Worm (Caenorhabditis elegans) whole organism, young adult: ENCODE results near the gene Y42H9AR.5.
"Not testable (repeated sequence)": the region's sequence is repeated elsewhere in the genome, so short reads cannot be mapped to it uniquely, and the experiment has no call there.

ENCODE experiments used
- B0336.3 ChIP-seq: fragments of 200-800 bp; sonication (Bioruptor generic); IDR thresholded peaks from 2 replicates; pipeline ENCODE4 v1.3.6; 2022; ENCODE audit warnings: missing genetic modification characterization, missing compliant biosample characterization
- F52B5.7 ChIP-seq: sonication (generic microtip); optimal IDR thresholded peaks from 2 replicates; lab custom pipeline; 2016; ENCODE audit warnings: mild to moderate bottlenecking, missing genetic modification characterization, missing compliant biosample characterization
- Y53F4B.3 ChIP-seq: fragments of 200-800 bp; sonication (Bioruptor generic); IDR thresholded peaks from 2 replicates; pipeline ENCODE4 v1.3.6; 2022; ENCODE audit warnings: missing genetic modification reagents, missing genetic modification characterization, missing compliant biosample characterization
- ama-1 ChIP-seq, 3 experiments: fragments of 150-350 bp in 1 of 3; sonication (generic microtip) in 2 of 3; optimal IDR thresholded peaks; 2 replicates each; lab custom pipeline; 2014 to 2018; ENCODE audit warnings: missing biosample characterization in 2 of 3, missing genetic modification characterization in 2 of 3, missing genetic modification reagents in 2 of 3
- attf-5 ChIP-seq: fragments of 200-800 bp; sonication (Bioruptor generic); optimal IDR thresholded peaks from 2 replicates; lab custom pipeline; 2018; ENCODE audit warnings: mild to moderate bottlenecking, missing genetic modification characterization, missing compliant biosample characterization
- ceh-58 ChIP-seq: fragments of 200-800 bp; sonication (Bioruptor generic); IDR thresholded peaks from 2 replicates; pipeline ENCODE4 v1.3.6; 2022; ENCODE audit warnings: missing genetic modification characterization, missing compliant biosample characterization
- egl-18 ChIP-seq: fragments of 200-800 bp; sonication (Bioruptor generic); IDR thresholded peaks from 2 replicates; pipeline ENCODE4 v1.3.6; 2022; ENCODE audit warnings: missing genetic modification reagents, missing genetic modification characterization, missing compliant biosample characterization
- let-607 ChIP-seq, 2 experiments: fragments of 200-800 bp in 1 of 2; sonication (Bioruptor generic) in 1 of 2; sonication (generic microtip) in 1 of 2; optimal IDR thresholded peaks; 2 replicates each; lab custom pipeline; 2016 to 2018; ENCODE audit warnings: mild to moderate bottlenecking in 2 of 2, missing compliant biosample characterization in 2 of 2, missing genetic modification characterization in 2 of 2, moderate library complexity in 2 of 2, missing genotype in 1 of 2
- madf-10 ChIP-seq: sonication (generic microtip); optimal IDR thresholded peaks from 2 replicates; lab custom pipeline; 2016; ENCODE audit warnings: mild to moderate bottlenecking, missing genetic modification characterization, missing compliant biosample characterization
- mcd-1 ChIP-seq: fragments of 200-800 bp; sonication (Bioruptor generic); IDR thresholded peaks from 2 replicates; pipeline ENCODE4 v1.3.6; 2022; ENCODE audit warnings: missing genetic modification reagents, missing genetic modification characterization, missing compliant biosample characterization
- mxl-1 ChIP-seq: sonication (generic microtip); optimal IDR thresholded peaks from 2 replicates; lab custom pipeline; 2016; ENCODE audit warnings: missing genetic modification characterization, missing compliant biosample characterization
- snpc-1.3 ChIP-seq: sonication (generic microtip); optimal IDR thresholded peaks from 2 replicates; lab custom pipeline; 2017; ENCODE audit warnings: missing genetic modification characterization, mild to moderate bottlenecking, missing compliant biosample characterization, antibody characterized with exemption, moderate library complexity, missing genotype, missing genetic modification reagents; ENCODE audit not compliant: insufficient read depth
- tbx-9 ChIP-seq: sonication (generic microtip); optimal IDR thresholded peaks from 2 replicates; lab custom pipeline; 2016; ENCODE audit warnings: borderline replicate concordance, missing genetic modification characterization, inconsistent platforms, missing compliant biosample characterization
- unc-62 ChIP-seq: fragments of 150-350 bp; optimal IDR thresholded peaks from 2 replicates; lab custom pipeline; 2014; ENCODE audit warnings: missing biosample characterization, missing genetic modification reagents, missing genetic modification characterization

DNA sequence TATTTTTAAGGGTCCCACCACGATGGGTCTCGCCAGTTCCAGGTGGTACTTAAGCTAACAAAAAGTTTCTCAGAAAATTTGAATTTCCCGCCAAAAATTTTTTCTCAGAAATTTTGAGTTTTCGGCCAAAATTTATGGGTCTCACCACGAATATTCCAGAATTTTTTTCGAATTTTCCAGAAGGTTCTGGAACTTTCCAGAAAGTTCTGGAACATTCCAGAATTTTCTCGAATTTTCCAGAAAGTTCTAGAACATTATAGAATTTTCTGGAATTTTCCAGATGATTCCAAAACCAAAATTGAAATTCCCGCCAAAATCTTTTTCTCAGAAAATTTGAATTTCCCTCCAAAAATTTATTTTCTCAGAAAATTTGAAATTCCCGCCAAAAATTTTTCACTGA is 29.6 kb upstream of the Y42H9AR.5 start:
- TF ChIP-seq egl-18; Y53F4B.3 (GFP tag; lab: Robert Waterston, UW); let-607 (tag; optimal IDR thresholded peaks at IDR 0.05; lab: Kevin White, UChicago); snpc-1.3 (tag; lab: Kevin White, UChicago); ama-1 (optimal IDR thresholded peaks at IDR 0.05; lab: Kevin White, UChicago); ama-1 (GFP tag; optimal IDR thresholded peaks at IDR 0.05; lab: Kevin White, UChicago); mxl-1; B0336.3 (GFP tag; lab: Robert Waterston, UW); F52B5.7 (tag; lab: Kevin White, UChicago); unc-62; ceh-58; mcd-1; attf-5 (GFP tag; lab: Kevin White, UChicago); madf-10 (tag; lab: Kevin White, UChicago); tbx-9 (tag; lab: Kevin White, UChicago): not testable (repeated sequence)
